Worm (Caenorhabditis elegans) whole organism, L4/young adult: ENCODE measurements around the gene srf-3.

ENCODE experiments used
- W03F9.2 ChIP-seq: fragments of 150-350 bp; optimal IDR thresholded peaks from 2 replicates; lab custom pipeline; 2014; ENCODE audit warnings: missing biosample characterization, missing genetic modification characterization
- dao-5 ChIP-seq: sonication (generic microtip); optimal IDR thresholded peaks from 2 replicates; lab custom pipeline; 2016; ENCODE audit warnings: missing genotype, missing genetic modification characterization, moderate library complexity, missing compliant biosample characterization

DNA sequence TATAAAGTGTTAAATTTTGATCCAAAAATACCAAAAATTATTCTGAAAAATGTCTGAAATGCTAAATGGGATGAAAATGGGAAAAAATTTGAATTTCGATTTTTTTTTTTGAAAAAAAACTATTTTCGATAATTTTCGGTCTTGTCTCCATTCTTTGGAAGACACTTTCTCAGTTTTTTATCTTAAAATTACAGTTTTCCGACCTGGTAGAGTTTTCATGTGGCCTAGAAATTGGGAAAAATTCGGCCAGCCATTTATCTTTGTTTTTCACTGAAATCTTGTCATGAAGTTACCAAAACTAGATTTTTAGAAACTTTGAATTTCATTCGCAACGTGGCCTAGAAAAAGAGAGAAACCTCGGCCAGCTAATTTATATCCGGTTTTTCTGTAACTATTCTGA lies 8.4 kb upstream of the srf-3 start:
- TF ChIP-seq dao-5 (tag; lab: Kevin White, UChicago), result no peak
- TF ChIP-seq W03F9.2 (tag; lab: Kevin White, UChicago), result no peak
